Worm (Caenorhabditis elegans) whole organism, early embryonic: ENCODE data around the gene F35F11.2.

Experiments
- B0310.2 ChIP-seq: sonication (generic microtip); optimal IDR thresholded peaks from 2 replicates; lab custom pipeline; 2016; ENCODE audit warnings: mild to moderate bottlenecking, missing genetic modification characterization, missing compliant biosample characterization
- ama-1 ChIP-seq: fragments of 150-350 bp; optimal IDR thresholded peaks from 2 replicates; lab custom pipeline; 2014
- flt-1 ChIP-seq: fragments of 200-800 bp; sonication (Bioruptor generic); IDR thresholded peaks from 2 replicates; pipeline ENCODE4 v1.3.6; 2022; ENCODE audit warnings: missing genetic modification characterization, missing compliant biosample characterization
- scrt-1 ChIP-seq: fragments of 200-800 bp; sonication (Bioruptor generic); IDR thresholded peaks from 2 replicates; pipeline ENCODE4 v1.3.6; 2022; ENCODE audit warnings: missing genetic modification characterization, missing compliant biosample characterization

ce11 chrIV:4052274-4052673 lies 12.2 kb downstream of the F35F11.2 start:
- TF ChIP-seq ama-1 (lab: Kevin White, UChicago) (no peak), flt-1 (no peak), scrt-1 (GFP tag; lab: Robert Waterston, UW) (no peak), B0310.2 (no peak)
